Worm (Caenorhabditis elegans): ENCODE measurements around the gene agt-2.
A peak's percentile ranks its signal among the peaks of the same experiment; 100 is the strongest.

Gene agt-2

ce11 chrII:5389831-5390323, 16.2 kb upstream of the agt-2 start, which contains the start of gene ndx-6 (continued):
- TF ChIP-seq snpc-4 (GFP tag; optimal IDR thresholded peaks at IDR 0.05) (no peak), snpc-4 (tag; optimal IDR thresholded peaks at IDR 0.05) (peak in 3 of 4 experiments; percentile 49 to 64 (median 54)), pha-4 (tag; optimal IDR thresholded peaks at IDR 0.05) (peak; percentile 50), Y79H2A.3 (GFP tag; conservative IDR thresholded peaks at IDR 0.05) (no peak), chd-7 (tag; optimal IDR thresholded peaks at IDR 0.05) (no peak), K11D2.4 (GFP tag; IDR thresholded peaks at IDR 0.05) (peak; percentile 61; the same call in 1 of the 2 replicates), cebp-2 (GFP tag; IDR thresholded peaks at IDR 0.05) (no peak), hsf-1 (GFP tag; IDR thresholded peaks at IDR 0.05) (peak; percentile 53; the same call in 1 of the 2 replicates), rpc-1 (optimal IDR thresholded peaks at IDR 0.05) (no peak), rpc-1 (tag; optimal IDR thresholded peaks at IDR 0.05) (no peak), fkh-3 (tag; optimal IDR thresholded peaks at IDR 0.05) (no peak), unc-130 (GFP tag; optimal IDR thresholded peaks at IDR 0.05) (no peak), aptf-3 (GFP tag; IDR thresholded peaks at IDR 0.05) (no peak), sptf-2 (GFP tag; optimal IDR thresholded peaks at IDR 0.05) (no peak), hrde-1 (tag; optimal IDR thresholded peaks at IDR 0.05; ENCODE audit: borderline replicate concordance) (no peak), zim-3 (tag; optimal IDR thresholded peaks at IDR 0.05) (no peak), B0336.3 (GFP tag; IDR thresholded peaks at IDR 0.05) (0 out of 2 replicates have a peak, but pooled peaks have one; percentile 55), tbp1 (GFP tag; optimal IDR thresholded peaks at IDR 0.05) (peak; percentile 56), ZK185.1 (tag; optimal IDR thresholded peaks at IDR 0.05; ENCODE audit: poor library complexity, severe bottlenecking) (peak; percentile 74), pbrm-1 (GFP tag; IDR thresholded peaks at IDR 0.05) (peak; percentile 52; the same call in 1 of the 2 replicates), bed-2 (GFP tag; IDR thresholded peaks at IDR 0.05) (no peak), ztf-3 (GFP tag; optimal IDR thresholded peaks at IDR 0.05) (no peak), B0019.2 (GFP tag; conservative IDR thresholded peaks at IDR 0.05) (no peak), F37B4.10 (GFP tag; IDR thresholded peaks at IDR 0.05) (no peak), D2030.7 (GFP tag; IDR thresholded peaks at IDR 0.05) (0 out of 2 replicates have a peak, but pooled peaks have one; percentile 17), B0035.1 (tag; optimal IDR thresholded peaks at IDR 0.05) (no peak), Y67H2A.10 (GFP tag; conservative IDR thresholded peaks at IDR 0.05) (no peak), F55B11.4 (tag; optimal IDR thresholded peaks at IDR 0.05; ENCODE audit: borderline replicate concordance, insufficient read depth) (no peak), lin-54 (GFP tag; optimal IDR thresholded peaks at IDR 0.05) (peak; percentile 98), madf-10 (tag; optimal IDR thresholded peaks at IDR 0.05) (no peak), mxl-1 (tag; optimal IDR thresholded peaks at IDR 0.05) (no peak), nhr-179 (tag; optimal IDR thresholded peaks at IDR 0.05) (no peak), F10E7.11 (tag; optimal IDR thresholded peaks at IDR 0.05) (no peak), let-526 (GFP tag; IDR thresholded peaks at IDR 0.05) (no peak), F33H1.4 (GFP tag; IDR thresholded peaks at IDR 0.05) (peak; percentile 58), zfh-2 (GFP tag; conservative IDR thresholded peaks at IDR 0.05) (no peak), Y53F4B.3 (GFP tag; IDR thresholded peaks at IDR 0.05) (no peak), dpff-1 (tag; optimal IDR thresholded peaks at IDR 0.05) (no peak), F52B5.7 (tag; optimal IDR thresholded peaks at IDR 0.05) (no peak), mes-4 (tag; optimal IDR thresholded peaks at IDR 0.05) (no peak), efl-1 (GFP tag; optimal IDR thresholded peaks at IDR 0.05) (peak; percentile 85), madf-6 (GFP tag; IDR thresholded peaks at IDR 0.05) (peak; percentile 73), die-1 (tag; optimal IDR thresholded peaks at IDR 0.05) (no peak), attf-3 (GFP tag; conservative IDR thresholded peaks at IDR 0.05) (0 out of 2 replicates have a peak, but pooled peaks have one; percentile 33), F57A8.1 (GFP tag; optimal IDR thresholded peaks at IDR 0.05) (peak; percentile 14), dox-1 (GFP tag; IDR thresholded peaks at IDR 0.05) (peak; percentile 67), cebp-1 (GFP tag; IDR thresholded peaks at IDR 0.05) (no peak), cebp-1 (tag; optimal IDR thresholded peaks at IDR 0.05) (peak; percentile 65), snpc-3.4 (tag; optimal IDR thresholded peaks at IDR 0.05) (peak; percentile 40)

All from whole organism, young adult.